1 worm cellular context compared by ENCODE assay signal in genomic region chrV:4731154-4731961, ce11.
TF ChIP-seq lines count a peak whose summit lies in the region.

F39G3.3 (plus strand) TSS chrV:4731911.

TF ChIP-seq in whole organism, L4 larva, 104 proteins besides CTCF, POLR2A, EP300 and RAD21 (continued from another document):
- TF ChIP-seq mxl-3 (GFP tag; optimal IDR thresholded peaks at IDR 0.05; lab: Kevin White, UChicago) (no peak), skn-1 (tag; optimal IDR thresholded peaks at IDR 0.05; lab: Kevin White, UChicago) (no peak), ceh-28 (tag; optimal IDR thresholded peaks at IDR 0.05; lab: Kevin White, UChicago) (no peak), ztf-11 (tag; optimal IDR thresholded peaks at IDR 0.05; lab: Kevin White, UChicago) (no peak), nhr-102 (tag; optimal IDR thresholded peaks at IDR 0.05; lab: Kevin White, UChicago) (peak; percentile 40), lin-15B (tag; optimal IDR thresholded peaks at IDR 0.05; lab: Kevin White, UChicago) (no peak), lin-1 (GFP tag; IDR thresholded peaks at IDR 0.05; lab: Robert Waterston, UW) (no peak), unc-130 (GFP tag; optimal IDR thresholded peaks at IDR 0.05; lab: Kevin White, UChicago) (peak; percentile 68), ztf-7 (tag; optimal IDR thresholded peaks at IDR 0.05; lab: Kevin White, UChicago) (no peak), sdz-12 (GFP tag; optimal IDR thresholded peaks at IDR 0.05; lab: Kevin White, UChicago) (no peak), hlh-11 (tag; optimal IDR thresholded peaks at IDR 0.05; lab: Kevin White, UChicago) (peak; percentile 14), tag-97 (GFP tag; IDR thresholded peaks at IDR 0.05; lab: Robert Waterston, UW) (no peak), mdl-1 (tag; optimal IDR thresholded peaks at IDR 0.05; lab: Kevin White, UChicago) (no peak), nhr-48 (tag; optimal IDR thresholded peaks at IDR 0.05; lab: Kevin White, UChicago) (no peak), Y48G9A.11 (GFP tag; IDR thresholded peaks at IDR 0.05; lab: Robert Waterston, UW) (no peak), mxl-2 (GFP tag; conservative IDR thresholded peaks at IDR 0.05; lab: Robert Waterston, UW) (no peak), egl-27 (tag; optimal IDR thresholded peaks at IDR 0.05; lab: Kevin White, UChicago) (no peak), zip-11 (GFP tag; IDR thresholded peaks at IDR 0.05; lab: Robert Waterston, UW) (no peak), aha-1 (tag; lab: Kevin White, UChicago) (peak; percentile 82), nhr-11 (tag; optimal IDR thresholded peaks at IDR 0.05; lab: Kevin White, UChicago) (no peak), R02D3.7 (tag; optimal IDR thresholded peaks at IDR 0.05; lab: Kevin White, UChicago) (no peak), nhr-10 (tag; optimal IDR thresholded peaks at IDR 0.05; lab: Kevin White, UChicago) (no peak), madf-9 (GFP tag; conservative IDR thresholded peaks at IDR 0.05; lab: Robert Waterston, UW) (no peak), pha-4 (GFP tag; IDR thresholded peaks at IDR 0.05; lab: Robert Waterston, UW) (0 out of 2 replicates have a peak, but pooled peaks have one; percentile 64), pha-4 (tag; optimal IDR thresholded peaks at IDR 0.05; lab: Kevin White, UChicago) (no peak), dpl-1 (GFP tag; optimal IDR thresholded peaks at IDR 0.05; lab: Kevin White, UChicago) (peak; percentile 30), Y105C5A.15 (GFP tag; IDR thresholded peaks at IDR 0.05; lab: Robert Waterston, UW) (no peak), dve-1 (tag; optimal IDR thresholded peaks at IDR 0.05; lab: Kevin White, UChicago; ENCODE audit: insufficient read depth) (peak; percentile 45)
